Worm (Caenorhabditis elegans) whole organism, midembryonic: ENCODE measurements around the gene gst-5.

Experiments
- cog-1 ChIP-seq: sonication (generic microtip); optimal IDR thresholded peaks from 2 replicates; lab custom pipeline; 2016; ENCODE audit warnings: missing genetic modification characterization, missing compliant biosample characterization
- flt-1 ChIP-seq: fragments of 200-800 bp; sonication (Bioruptor generic); IDR thresholded peaks from 2 replicates; pipeline ENCODE4 v1.3.6; 2022; ENCODE audit warnings: missing genetic modification characterization, missing compliant biosample characterization
- klf-2 ChIP-seq: fragments of 200-800 bp; sonication (Bioruptor generic); conservative IDR thresholded peaks from 2 replicates; pipeline ENCODE4 v1.3.6; 2022; ENCODE audit warnings: missing genetic modification reagents, missing genetic modification characterization, missing compliant biosample characterization
- med-1 ChIP-seq: sonication (generic microtip); optimal IDR thresholded peaks from 2 replicates; lab custom pipeline; 2017; ENCODE audit warnings: missing genetic modification characterization, mild to moderate bottlenecking, missing compliant biosample characterization, antibody characterized with exemption, missing genetic modification reagents; ENCODE audit not compliant: insufficient read depth
- ref-1 ChIP-seq: fragments of 200-800 bp; sonication (Bioruptor generic); conservative IDR thresholded peaks from 2 replicates; pipeline ENCODE4 v1.3.6; 2022; ENCODE audit warnings: missing genetic modification reagents, missing genetic modification characterization, missing compliant biosample characterization
- ztf-23 ChIP-seq: fragments of 200-800 bp; sonication (Bioruptor generic); IDR thresholded peaks from 2 replicates; pipeline ENCODE4 v1.3.6; 2022; ENCODE audit warnings: missing genetic modification reagents, missing genetic modification characterization, missing compliant biosample characterization
- ztf-29 ChIP-seq: fragments of 200-800 bp; sonication (Bioruptor generic); IDR thresholded peaks from 2 replicates; pipeline ENCODE4 v1.3.6; 2022; ENCODE audit warnings: missing genetic modification reagents, missing genetic modification characterization, missing compliant biosample characterization

- TF ChIP-seq flt-1 (GFP tag; lab: Robert Waterston, UW) = no peak
- no peak for TF ChIP-seq ztf-23 (GFP tag; lab: Robert Waterston, UW)
- no peak for TF ChIP-seq ztf-29 (GFP tag; lab: Robert Waterston, UW)
- no peak for TF ChIP-seq cog-1 (tag; lab: Kevin White, UChicago)
- no peak for TF ChIP-seq klf-2 (GFP tag; lab: Robert Waterston, UW)
- TF ChIP-seq ref-1 (GFP tag; lab: Robert Waterston, UW) = no peak
- TF ChIP-seq med-1 = no peak
These were observed 5.0 kb downstream of the gst-5 start for ce11 chrII:10955114-10955513.
